Fruit fly (Drosophila melanogaster): ENCODE measurements around the gene I-t.
A peak's percentile ranks its signal among the peaks of the same experiment; 100 is the strongest.

Gene I-t

DNA sequence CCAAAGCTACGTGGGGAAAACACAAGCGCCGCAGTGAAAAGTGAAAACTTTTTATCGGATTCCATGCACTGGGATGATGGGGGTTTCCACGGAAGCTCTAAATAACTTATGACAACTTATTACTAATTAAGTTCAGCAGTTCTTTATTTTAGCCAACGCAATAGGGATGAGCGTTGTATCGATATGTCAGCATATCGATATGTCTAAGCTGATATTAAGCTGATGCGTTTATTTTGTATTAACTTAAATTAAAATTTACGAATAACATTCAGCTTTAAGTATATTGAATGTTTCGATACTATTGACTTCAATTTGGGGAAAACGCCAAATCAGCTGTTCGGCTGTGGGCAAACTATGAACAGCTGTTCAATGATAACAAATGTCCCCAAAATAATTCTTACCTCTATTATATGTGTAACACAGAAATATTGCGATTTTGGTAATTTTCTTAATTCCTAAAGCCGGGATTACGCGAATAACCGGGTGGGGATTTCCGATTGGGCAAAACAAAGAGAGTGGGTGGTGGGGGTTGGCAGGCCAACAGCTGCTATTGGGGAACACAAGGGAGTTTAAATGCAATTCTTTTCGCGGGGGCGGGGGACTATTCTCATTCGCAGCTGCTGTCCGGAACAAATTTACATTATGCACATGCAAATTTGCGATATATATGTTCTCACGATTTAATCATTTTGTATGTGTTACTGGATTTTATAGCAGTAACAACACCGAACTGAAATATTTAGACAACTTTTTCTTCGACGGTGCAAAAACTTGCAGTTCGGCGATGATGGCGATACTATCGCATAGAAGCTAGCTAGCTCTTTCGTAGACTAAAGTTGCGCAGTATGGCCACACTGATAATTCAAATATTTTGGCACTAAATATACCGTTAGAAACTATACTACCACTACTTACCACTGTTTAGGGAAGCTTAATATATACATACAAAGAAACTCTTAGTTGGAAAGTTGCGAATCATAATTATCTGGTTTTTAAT, 45.8 kb downstream of the I-t start, which contains the start of gene CG6923 (continued):
- no peak for TF ChIP-seq Hmx (GFP tag; optimal IDR thresholded peaks at IDR 0.05)
- no peak for TF ChIP-seq pfk (GFP tag; optimal IDR thresholded peaks at IDR 0.05)
- no peak for TF ChIP-seq D (optimal IDR thresholded peaks at IDR 0.05)
- TF ChIP-seq D (GFP tag; optimal IDR thresholded peaks at IDR 0.05): no peak
- no peak for TF ChIP-seq B-H1 (GFP tag; IDR thresholded peaks at IDR 0.05)
- TF ChIP-seq knrl (GFP tag; IDR thresholded peaks at IDR 0.05; ENCODE audit: partially characterized antibody): peak; percentile 90
- no peak for TF ChIP-seq pnt (GFP tag; optimal IDR thresholded peaks at IDR 0.05)
- no peak for TF ChIP-seq Kr (GFP tag; optimal IDR thresholded peaks at IDR 0.05)
- no peak for TF ChIP-seq Dfd (GFP tag; optimal IDR thresholded peaks at IDR 0.05)
- TF ChIP-seq CG1603 (tag; optimal IDR thresholded peaks at IDR 0.05): peak; percentile 70
- TF ChIP-seq Ptx1 (GFP tag; IDR thresholded peaks at IDR 0.05): no peak
- peak; percentile 79 for TF ChIP-seq CG13287 (GFP tag; IDR thresholded peaks at IDR 0.05; ENCODE audit: partially characterized antibody)
- TF ChIP-seq CG6813 (GFP tag; optimal IDR thresholded peaks at IDR 0.05): no peak
- no peak for TF ChIP-seq CG12744 (GFP tag; optimal IDR thresholded peaks at IDR 0.05)
- no peak for TF ChIP-seq CG7786 (GFP tag; optimal IDR thresholded peaks at IDR 0.05)
- TF ChIP-seq lbe (GFP tag; optimal IDR thresholded peaks at IDR 0.05): no peak
- peak; percentile 42 for TF ChIP-seq nmo (GFP tag; optimal IDR thresholded peaks at IDR 0.05)
- no peak for TF ChIP-seq CG6254 (GFP tag; optimal IDR thresholded peaks at IDR 0.05)
- TF ChIP-seq ato (GFP tag; IDR thresholded peaks at IDR 0.05; ENCODE audit: partially characterized antibody): peak; percentile 62
- peak; percentile 84; the same call in 2 of the 3 replicates for TF ChIP-seq mld (GFP tag; IDR thresholded peaks at IDR 0.05; ENCODE audit: partially characterized antibody)
- TF ChIP-seq sna (GFP tag; IDR thresholded peaks at IDR 0.05; ENCODE audit: partially characterized antibody): peak; percentile 71
- no peak for TF ChIP-seq CG10462 (GFP tag; optimal IDR thresholded peaks at IDR 0.05)
- peak; percentile 31 for TF ChIP-seq Sry-β (GFP tag; optimal IDR thresholded peaks at IDR 0.05)
- TF ChIP-seq B-H2 (GFP tag; optimal IDR thresholded peaks at IDR 0.05): no peak
- no peak for TF ChIP-seq grau (tag; optimal IDR thresholded peaks at IDR 0.05)
- TF ChIP-seq gsb (GFP tag; IDR thresholded peaks at IDR 0.05): no peak
- TF ChIP-seq exex (tag; optimal IDR thresholded peaks at IDR 0.05): no peak
- no peak for TF ChIP-seq CG18764 (GFP tag; optimal IDR thresholded peaks at IDR 0.05)
- no peak for TF ChIP-seq crc (GFP tag; optimal IDR thresholded peaks at IDR 0.05)
- no peak for TF ChIP-seq hth (optimal IDR thresholded peaks at IDR 0.05)
- no peak for TF ChIP-seq Meics (GFP tag; optimal IDR thresholded peaks at IDR 0.05)
- TF ChIP-seq hb (GFP tag; IDR thresholded peaks at IDR 0.05; ENCODE audit: partially characterized antibody): peak; percentile 87
- TF ChIP-seq Med (GFP tag): peak; percentile 74
- TF ChIP-seq otp (GFP tag; IDR thresholded peaks at IDR 0.05): no peak
- no peak for TF ChIP-seq ro (GFP tag; IDR thresholded peaks at IDR 0.05)
- TF ChIP-seq mam (GFP tag; optimal IDR thresholded peaks at IDR 0.05): peak; percentile 20
- no peak for TF ChIP-seq eve (GFP tag; optimal IDR thresholded peaks at IDR 0.05)
- peak; percentile 84 for TF ChIP-seq Sry-δ (GFP tag; optimal IDR thresholded peaks at IDR 0.05)
- TF ChIP-seq so (GFP tag; IDR thresholded peaks at IDR 0.05): no peak
- no peak for TF ChIP-seq abd-A (tag; optimal IDR thresholded peaks at IDR 0.05)
- no peak for TF ChIP-seq CG9727 (GFP tag; optimal IDR thresholded peaks at IDR 0.05)
- TF ChIP-seq gsb-n (tag; optimal IDR thresholded peaks at IDR 0.05): no peak
- no peak for TF ChIP-seq pan (optimal IDR thresholded peaks at IDR 0.05)
- TF ChIP-seq pan (GFP tag; optimal IDR thresholded peaks at IDR 0.05 in 1 of 2, IDR thresholded peaks at IDR 0.05 in 1 of 2): no peak
- TF ChIP-seq CG8359 (GFP tag; optimal IDR thresholded peaks at IDR 0.05; ENCODE audit: borderline replicate concordance): no peak
- peak; percentile 73 for TF ChIP-seq crol (GFP tag; IDR thresholded peaks at IDR 0.05)
- no peak for TF ChIP-seq lola (GFP tag; optimal IDR thresholded peaks at IDR 0.05)
- no peak for TF ChIP-seq CG1233 (GFP tag; optimal IDR thresholded peaks at IDR 0.05)
- peak; percentile 29 for TF ChIP-seq stwl (tag; optimal IDR thresholded peaks at IDR 0.05)
